Worm (Caenorhabditis elegans): Measurements from ENCODE around the gene F40G9.12.

Gene F40G9.12

ce11 chrIII:188426-188888 lies 16.8 kb downstream of the F40G9.12 start, which contains the start of gene ubc-20 (continued):
- no peak for TF ChIP-seq unc-62 (GFP tag; optimal IDR thresholded peaks at IDR 0.05)
- no peak for TF ChIP-seq nhr-77 (tag; optimal IDR thresholded peaks at IDR 0.05)
- TF ChIP-seq elt-1 (tag; optimal IDR thresholded peaks at IDR 0.05) = no peak
- TF ChIP-seq ceh-16 (tag; optimal IDR thresholded peaks at IDR 0.05) = no peak
- no peak for TF ChIP-seq lin-39 (tag; optimal IDR thresholded peaks at IDR 0.05)
- no peak for TF ChIP-seq nhr-25 (tag; optimal IDR thresholded peaks at IDR 0.05)
- TF ChIP-seq alr-1 (tag; optimal IDR thresholded peaks at IDR 0.05) = no peak
- TF ChIP-seq sem-4 (tag; optimal IDR thresholded peaks at IDR 0.05) = no peak
- TF ChIP-seq ceh-82 (tag; optimal IDR thresholded peaks at IDR 0.05) = no peak
- no peak for TF ChIP-seq nhr-21 (tag; optimal IDR thresholded peaks at IDR 0.05)
- peak; percentile 60 for TF ChIP-seq C34F6.9 (tag; optimal IDR thresholded peaks at IDR 0.05)
- peak; percentile 1 for TF ChIP-seq sma-3 (GFP tag; optimal IDR thresholded peaks at IDR 0.05)
- no peak for TF ChIP-seq nhr-12 (tag; optimal IDR thresholded peaks at IDR 0.05)
- TF ChIP-seq ztf-4 (tag; optimal IDR thresholded peaks at IDR 0.05) = no peak
- no peak for TF ChIP-seq nhr-11 (tag; optimal IDR thresholded peaks at IDR 0.05)

- TF ChIP-seq nhr-129 (tag; optimal IDR thresholded peaks at IDR 0.05) (no peak), unc-39 (tag; optimal IDR thresholded peaks at IDR 0.05) (no peak), fos-1 (tag; optimal IDR thresholded peaks at IDR 0.05) (no peak), sma-9 (GFP tag; optimal IDR thresholded peaks at IDR 0.05) (no peak), sma-9 (tag; optimal IDR thresholded peaks at IDR 0.05) (no peak), ztf-4 (tag; optimal IDR thresholded peaks at IDR 0.05) (no peak), unc-55 (GFP tag; optimal IDR thresholded peaks at IDR 0.05) (no peak), nhr-11 (tag; optimal IDR thresholded peaks at IDR 0.05) (no peak), C34F6.9 (tag; optimal IDR thresholded peaks at IDR 0.05) (no peak), Y55F3AM.14 (GFP tag; optimal IDR thresholded peaks at IDR 0.05) (no peak), elt-1 (tag; optimal IDR thresholded peaks at IDR 0.05) (no peak)
These were observed 17.6 kb downstream of the F40G9.12 start for ce11 chrIII:189280-189679.

ce11 chrIII:190686-191085 lies 19.0 kb downstream of the F40G9.12 start, which contains the start of gene cox-17:
Gene cox-17, plus strand, starts transcription at chrIII:190986.
- no peak for TF ChIP-seq elt-3 (tag; optimal IDR thresholded peaks at IDR 0.05)
- no peak for TF ChIP-seq lsy-2 (tag; optimal IDR thresholded peaks at IDR 0.05)
- TF ChIP-seq lin-11 (tag; optimal IDR thresholded peaks at IDR 0.05) = no peak
- TF ChIP-seq nhr-77 (tag; optimal IDR thresholded peaks at IDR 0.05) = no peak
- TF ChIP-seq unc-39 (tag; optimal IDR thresholded peaks at IDR 0.05) = no peak
- no peak for TF ChIP-seq unc-55 (GFP tag; optimal IDR thresholded peaks at IDR 0.05)
- no peak for TF ChIP-seq mbf-1 (tag; optimal IDR thresholded peaks at IDR 0.05)
- no peak for TF ChIP-seq nhr-11 (tag; optimal IDR thresholded peaks at IDR 0.05)
- TF ChIP-seq ztf-11 (tag; optimal IDR thresholded peaks at IDR 0.05) = no peak
- TF ChIP-seq unc-62 (GFP tag; optimal IDR thresholded peaks at IDR 0.05) = no peak
- no peak for TF ChIP-seq elt-1 (tag; optimal IDR thresholded peaks at IDR 0.05)

ce11 chrIII:191803-192202 lies 20.2 kb downstream of the F40G9.12 start, which contains the start of gene sec-20:
Gene sec-20, plus strand, starts transcription at chrIII:192103.
- TF ChIP-seq nhr-25 (tag; optimal IDR thresholded peaks at IDR 0.05) = no peak
- no peak for TF ChIP-seq peb-1 (tag; optimal IDR thresholded peaks at IDR 0.05)
- TF ChIP-seq crh-2 (tag; optimal IDR thresholded peaks at IDR 0.05) = no peak
- no peak for TF ChIP-seq fos-1 (tag; optimal IDR thresholded peaks at IDR 0.05)
- no peak for TF ChIP-seq ceh-82 (tag; optimal IDR thresholded peaks at IDR 0.05)
- no peak for TF ChIP-seq elt-3 (tag; optimal IDR thresholded peaks at IDR 0.05)
- TF ChIP-seq sem-4 (tag; optimal IDR thresholded peaks at IDR 0.05) = no peak
- TF ChIP-seq R02D3.7 (tag; optimal IDR thresholded peaks at IDR 0.05) = no peak
- TF ChIP-seq lin-11 (tag; optimal IDR thresholded peaks at IDR 0.05) = no peak
- TF ChIP-seq ceh-16 (tag; optimal IDR thresholded peaks at IDR 0.05) = no peak
- TF ChIP-seq mab-5 (tag; optimal IDR thresholded peaks at IDR 0.05) = no peak
- TF ChIP-seq F13H6.1 (tag; optimal IDR thresholded peaks at IDR 0.05) = no peak
- TF ChIP-seq ztf-4 (tag; optimal IDR thresholded peaks at IDR 0.05) = no peak
- TF ChIP-seq nhr-11 (tag; optimal IDR thresholded peaks at IDR 0.05) = no peak
- no peak for TF ChIP-seq nhr-21 (tag; optimal IDR thresholded peaks at IDR 0.05)

ce11 chrIII:194160-194559 lies 22.5 kb downstream of the F40G9.12 start, which contains the start of gene F40G9.17:
Gene F40G9.17, plus strand, starts transcription at chrIII:194460.
- TF ChIP-seq sem-4 (tag; optimal IDR thresholded peaks at IDR 0.05) (no peak), peb-1 (tag; optimal IDR thresholded peaks at IDR 0.05) (no peak), nhr-77 (tag; optimal IDR thresholded peaks at IDR 0.05) (no peak), sma-9 (GFP tag; optimal IDR thresholded peaks at IDR 0.05) (no peak), sma-9 (tag; optimal IDR thresholded peaks at IDR 0.05) (no peak), lin-39 (tag; optimal IDR thresholded peaks at IDR 0.05) (no peak), unc-62 (GFP tag; optimal IDR thresholded peaks at IDR 0.05) (no peak), Y55F3AM.14 (GFP tag; optimal IDR thresholded peaks at IDR 0.05) (no peak), elt-3 (tag; optimal IDR thresholded peaks at IDR 0.05) (no peak), blmp-1 (tag; optimal IDR thresholded peaks at IDR 0.05; ENCODE audit: insufficient read depth) (no peak), ztf-11 (tag; optimal IDR thresholded peaks at IDR 0.05) (no peak), nhr-12 (tag; optimal IDR thresholded peaks at IDR 0.05) (no peak), ama-1 (optimal IDR thresholded peaks at IDR 0.05) (no peak), ztf-4 (tag; optimal IDR thresholded peaks at IDR 0.05) (no peak)
